Worm (Caenorhabditis elegans): Measurements from ENCODE around the gene C50B6.3.

The C50B6.3 gene

ce11 chrV:13358823-13359592 lies 45.6 kb downstream of the C50B6.3 start, which contains the start of gene F32H5.3:
Gene F32H5.3 (plus strand): TSS chrV:13359335.
- no peak for TF ChIP-seq flt-1 (GFP tag; IDR thresholded peaks at IDR 0.05)
- no peak for TF ChIP-seq tra-4 (tag; optimal IDR thresholded peaks at IDR 0.05)
- no peak for TF ChIP-seq ceh-13 (GFP tag; optimal IDR thresholded peaks at IDR 0.05)
- TF ChIP-seq ets-7 (tag; optimal IDR thresholded peaks at IDR 0.05): no peak
- TF ChIP-seq ceh-36 (tag; optimal IDR thresholded peaks at IDR 0.05): no peak
- TF ChIP-seq pes-1 (GFP tag; IDR thresholded peaks at IDR 0.05): no peak
- TF ChIP-seq F13C5.2 (tag; optimal IDR thresholded peaks at IDR 0.05): no peak

ce11 chrV:13360254-13360653 lies 46.9 kb downstream of the C50B6.3 start, which contains the start of gene F32H5.4:
Gene F32H5.4 (plus strand): TSS chrV:13360554.
- TF ChIP-seq scrt-1 (GFP tag; IDR thresholded peaks at IDR 0.05) (no peak), ceh-36 (tag; optimal IDR thresholded peaks at IDR 0.05) (no peak), pes-1 (GFP tag; IDR thresholded peaks at IDR 0.05) (no peak), tra-4 (tag; optimal IDR thresholded peaks at IDR 0.05) (no peak), tbx-11 (GFP tag; IDR thresholded peaks at IDR 0.05) (no peak), tbx-37 (GFP tag; conservative IDR thresholded peaks at IDR 0.05) (no peak), hmg-4 (GFP tag; optimal IDR thresholded peaks at IDR 0.05) (no peak), ama-1 (optimal IDR thresholded peaks at IDR 0.05) (no peak), F13C5.2 (tag; optimal IDR thresholded peaks at IDR 0.05) (no peak), ceh-13 (GFP tag; optimal IDR thresholded peaks at IDR 0.05) (no peak), ets-7 (tag; optimal IDR thresholded peaks at IDR 0.05) (no peak), hnd-1 (tag; optimal IDR thresholded peaks at IDR 0.05) (no peak), hmbx-1 (tag; optimal IDR thresholded peaks at IDR 0.05) (no peak), sea-1 (GFP tag; conservative IDR thresholded peaks at IDR 0.05) (no peak), B0310.2 (tag; optimal IDR thresholded peaks at IDR 0.05) (no peak), flt-1 (GFP tag; IDR thresholded peaks at IDR 0.05) (no peak), aly-1 (tag; optimal IDR thresholded peaks at IDR 0.05) (no peak)

- TF ChIP-seq ama-1 (optimal IDR thresholded peaks at IDR 0.05) (no peak), ets-7 (tag; optimal IDR thresholded peaks at IDR 0.05) (no peak)
Measured at ce11 chrV:13363415-13363814, 50.0 kb downstream of the C50B6.3 start, which contains the start of gene srg-46. Gene srg-46 (plus strand): TSS chrV:13363715.

ce11 chrV:13364227-13364626 lies 50.9 kb downstream of the C50B6.3 start:
- no peak for TF ChIP-seq hnd-1 (tag; optimal IDR thresholded peaks at IDR 0.05)
- TF ChIP-seq hmbx-1 (tag; optimal IDR thresholded peaks at IDR 0.05): no peak
- TF ChIP-seq pes-1 (GFP tag; IDR thresholded peaks at IDR 0.05): no peak
- TF ChIP-seq aly-1 (tag; optimal IDR thresholded peaks at IDR 0.05): no peak
- no peak for TF ChIP-seq ama-1 (optimal IDR thresholded peaks at IDR 0.05)
- no peak for TF ChIP-seq scrt-1 (GFP tag; IDR thresholded peaks at IDR 0.05)
- no peak for TF ChIP-seq tra-4 (tag; optimal IDR thresholded peaks at IDR 0.05)
- TF ChIP-seq flt-1 (GFP tag; IDR thresholded peaks at IDR 0.05): no peak
- no peak for TF ChIP-seq hmg-4 (GFP tag; optimal IDR thresholded peaks at IDR 0.05)
- no peak for TF ChIP-seq ceh-13 (GFP tag; optimal IDR thresholded peaks at IDR 0.05)
